Fruit fly (Drosophila melanogaster): Measurements from ENCODE around the gene Irk3.

DNA sequence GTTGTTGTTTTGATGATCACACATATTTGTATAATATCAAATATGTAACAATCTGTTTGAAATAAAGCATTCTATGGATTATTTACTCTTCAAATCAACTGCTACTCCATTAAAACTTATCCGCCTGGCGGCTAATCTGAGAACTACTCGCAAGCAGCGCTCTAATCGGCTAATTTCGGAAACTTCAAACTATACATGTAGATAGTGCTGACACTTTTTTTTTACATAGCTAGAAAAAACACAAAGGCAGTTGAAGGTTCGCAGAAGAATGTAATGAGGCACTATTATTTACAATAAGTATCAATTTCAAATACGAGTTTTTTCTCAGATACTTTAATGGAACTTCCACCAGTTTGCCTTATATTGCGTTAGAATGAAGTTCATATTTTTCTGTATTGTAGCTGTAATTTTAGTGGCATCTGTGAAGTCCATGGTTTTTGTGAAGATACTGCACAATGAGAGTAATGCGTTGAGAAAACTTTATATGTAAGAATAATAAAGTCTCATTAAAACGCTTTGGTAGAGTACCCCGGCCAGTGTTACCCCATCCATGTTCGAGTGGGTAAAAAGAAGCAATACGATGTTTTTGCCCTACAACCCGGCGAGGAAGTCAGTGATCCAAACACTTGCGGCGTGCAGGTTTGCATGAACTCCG is 47.5 kb downstream of the Irk3 start:
- TF ChIP-seq CG9609 (GFP tag; optimal IDR thresholded peaks at IDR 0.05) (peak; percentile 29), Hmx (GFP tag; optimal IDR thresholded peaks at IDR 0.05) (no peak), CG7372 (GFP tag; IDR thresholded peaks at IDR 0.05) (peak; percentile 53; the same call in 1 of the 2 replicates), dimm (GFP tag; IDR thresholded peaks at IDR 0.05) (no peak), CG12744 (GFP tag; optimal IDR thresholded peaks at IDR 0.05) (peak; percentile 21), CG34422 (GFP tag; IDR thresholded peaks at IDR 0.05) (peak; percentile 67), CG3065 (GFP tag; optimal IDR thresholded peaks at IDR 0.05) (no peak), grau (tag; optimal IDR thresholded peaks at IDR 0.05) (no peak), Nf-YA (GFP tag; IDR thresholded peaks at IDR 0.05) (no peak), Lpt (GFP tag; optimal IDR thresholded peaks at IDR 0.05) (no peak), Atf6 (GFP tag; IDR thresholded peaks at IDR 0.05) (no peak), crp (GFP tag; optimal IDR thresholded peaks at IDR 0.05) (no peak), Ptx1 (GFP tag; IDR thresholded peaks at IDR 0.05) (peak; percentile 61)

Measured in whole organism, embryonic.